Worm (Caenorhabditis elegans) whole organism, L3 larva: Measurements from ENCODE around the gene C29F9.9.
A peak's percentile ranks its signal among the peaks of the same experiment; 100 is the strongest.
"Not testable (repeated sequence)": the region's sequence is repeated elsewhere in the genome, so short reads cannot be mapped to it uniquely, and the experiment has no call there.

Source experiments
- R02D3.7 ChIP-seq: fragments of 150-350 bp; optimal IDR thresholded peaks from 2 replicates; lab custom pipeline; 2014; ENCODE audit warnings: missing biosample characterization, missing genetic modification characterization
- ZK546.5 ChIP-seq: sonication (generic microtip); optimal IDR thresholded peaks from 2 replicates; lab custom pipeline; 2017; ENCODE audit warnings: missing biosample characterization, missing genetic modification characterization
- aly-2 ChIP-seq: fragments of 150-350 bp; optimal IDR thresholded peaks from 2 replicates; lab custom pipeline; 2014; ENCODE audit warnings: missing biosample characterization, missing genetic modification characterization
- ama-1 ChIP-seq: fragments of 150-350 bp; optimal IDR thresholded peaks from 2 replicates; lab custom pipeline; 2018
- ceh-16 ChIP-seq: sonication (generic microtip); optimal IDR thresholded peaks from 2 replicates; lab custom pipeline; 2017; ENCODE audit warnings: missing biosample characterization, missing genetic modification characterization
- ceh-28 ChIP-seq: fragments of 150-350 bp; optimal IDR thresholded peaks from 2 replicates; lab custom pipeline; 2014; ENCODE audit warnings: missing biosample characterization, missing genetic modification reagents, missing genetic modification characterization
- ceh-9 ChIP-seq: sonication (generic microtip); optimal IDR thresholded peaks from 2 replicates; lab custom pipeline; 2018; ENCODE audit warnings: missing biosample characterization, missing genetic modification characterization
- daf-12 ChIP-seq: fragments of 150-350 bp; optimal IDR thresholded peaks from 2 replicates; lab custom pipeline; 2014; ENCODE audit warnings: missing biosample characterization, missing genetic modification reagents, missing genetic modification characterization
- elt-1 ChIP-seq: fragments of 150-350 bp; optimal IDR thresholded peaks from 2 replicates; lab custom pipeline; 2014; ENCODE audit warnings: missing biosample characterization, missing genetic modification characterization
- elt-2 ChIP-seq: sonication (generic microtip); optimal IDR thresholded peaks from 2 replicates; lab custom pipeline; 2016; ENCODE audit warnings: missing genetic modification reagents, mild to moderate bottlenecking, missing genetic modification characterization, missing compliant biosample characterization
- elt-3 ChIP-seq, 3 experiments: fragments of 150-350 bp in 1 of 3; sonication (generic microtip) in 2 of 3; optimal IDR thresholded peaks; 2 replicates in 2 of 3; 4 replicates in 1 of 3; lab custom pipeline; 2014 to 2017; ENCODE audit warnings: missing biosample characterization in 3 of 3, missing genetic modification characterization in 3 of 3
- eor-1 ChIP-seq, 2 experiments: fragments of 150-350 bp; optimal IDR thresholded peaks; 2 replicates each; lab custom pipeline; 2014 to 2018; ENCODE audit warnings: missing biosample characterization in 2 of 2, missing genetic modification characterization in 2 of 2
- fkh-10 ChIP-seq: sonication (generic microtip); optimal IDR thresholded peaks from 2 replicates; lab custom pipeline; 2017; ENCODE audit warnings: missing biosample characterization, missing genetic modification reagents, missing genetic modification characterization
- fos-1 ChIP-seq: fragments of 150-350 bp; optimal IDR thresholded peaks from 2 replicates; lab custom pipeline; 2014; ENCODE audit warnings: missing biosample characterization, missing genetic modification characterization
- hmg-11 ChIP-seq: sonication (generic microtip); optimal IDR thresholded peaks from 2 replicates; lab custom pipeline; 2016; ENCODE audit warnings: missing genetic modification characterization, missing compliant biosample characterization
- jun-1 ChIP-seq: fragments of 150-350 bp; optimal IDR thresholded peaks from 2 replicates; lab custom pipeline; 2014; ENCODE audit warnings: missing biosample characterization, missing genetic modification reagents, missing genetic modification characterization
- lin-15B ChIP-seq: fragments of 150-350 bp; optimal IDR thresholded peaks from 2 replicates; lab custom pipeline; 2014; ENCODE audit warnings: missing biosample characterization, missing genetic modification characterization
- lsy-12 ChIP-seq: sonication (generic microtip); optimal IDR thresholded peaks from 2 replicates; lab custom pipeline; 2016; ENCODE audit warnings: mild to moderate bottlenecking, missing genetic modification characterization, missing compliant biosample characterization
- mdl-1 ChIP-seq: fragments of 150-350 bp; optimal IDR thresholded peaks from 2 replicates; lab custom pipeline; 2014; ENCODE audit warnings: missing biosample characterization, missing genetic modification characterization
- mml-1 ChIP-seq: fragments of 150-350 bp; sonication (generic microtip); optimal IDR thresholded peaks from 3 replicates; lab custom pipeline; 2014; ENCODE audit warnings: missing biosample characterization, missing genetic modification characterization
- nfya-1 ChIP-seq: sonication (generic microtip); optimal IDR thresholded peaks from 2 replicates; lab custom pipeline; 2017; ENCODE audit warnings: missing genetic modification characterization, mild to moderate bottlenecking, missing compliant biosample characterization, antibody characterized with exemption, moderate library complexity; ENCODE audit not compliant: insufficient read depth
- nhr-11 ChIP-seq: fragments of 150-350 bp; optimal IDR thresholded peaks from 2 replicates; lab custom pipeline; 2014; ENCODE audit warnings: missing biosample characterization, missing genetic modification characterization
- nhr-12 ChIP-seq: fragments of 150-350 bp; optimal IDR thresholded peaks from 2 replicates; lab custom pipeline; 2014; ENCODE audit warnings: missing biosample characterization, missing genetic modification characterization
- nhr-23 ChIP-seq: fragments of 150-350 bp; optimal IDR thresholded peaks from 2 replicates; lab custom pipeline; 2014; ENCODE audit warnings: missing biosample characterization, missing genetic modification reagents, missing genetic modification characterization
- nhr-237 ChIP-seq: fragments of 150-350 bp; optimal IDR thresholded peaks from 2 replicates; lab custom pipeline; 2014; ENCODE audit warnings: missing biosample characterization, missing genetic modification characterization
- nhr-25 ChIP-seq: sonication (generic microtip); optimal IDR thresholded peaks from 2 replicates; lab custom pipeline; 2017; ENCODE audit warnings: missing biosample characterization, missing genetic modification characterization
- nhr-28 ChIP-seq: fragments of 150-350 bp; optimal IDR thresholded peaks from 2 replicates; lab custom pipeline; 2014; ENCODE audit warnings: missing biosample characterization, missing genetic modification characterization
- nhr-67 ChIP-seq: fragments of 150-350 bp; optimal IDR thresholded peaks from 2 replicates; lab custom pipeline; 2014; ENCODE audit warnings: missing biosample characterization, missing genetic modification characterization
- nhr-76 ChIP-seq: fragments of 150-350 bp; sonication (generic microtip); optimal IDR thresholded peaks from 5 replicates; lab custom pipeline; 2014; ENCODE audit warnings: missing biosample characterization, missing genetic modification characterization
- nhr-77 ChIP-seq: fragments of 150-350 bp; optimal IDR thresholded peaks from 2 replicates; lab custom pipeline; 2014; ENCODE audit warnings: missing biosample characterization, missing genetic modification characterization
- pha-4 ChIP-seq: fragments of 150-350 bp; optimal IDR thresholded peaks from 2 replicates; lab custom pipeline; 2014; ENCODE audit warnings: missing biosample characterization, missing genetic modification reagents, missing genetic modification characterization
- pqm-1 ChIP-seq: fragments of 150-350 bp; optimal IDR thresholded peaks from 2 replicates; lab custom pipeline; 2017; ENCODE audit warnings: missing biosample characterization, missing genetic modification characterization, inconsistent platforms
- sea-2 ChIP-seq: fragments of 150-350 bp; sonication (generic microtip); optimal IDR thresholded peaks from 4 replicates; lab custom pipeline; 2014; ENCODE audit warnings: missing biosample characterization, missing genetic modification reagents, missing genetic modification characterization
- skn-1 ChIP-seq: fragments of 150-350 bp; optimal IDR thresholded peaks from 2 replicates; lab custom pipeline; 2014; ENCODE audit warnings: missing biosample characterization, missing genetic modification characterization
- tbx-2 ChIP-seq: sonication (generic microtip); optimal IDR thresholded peaks from 2 replicates; lab custom pipeline; 2016; ENCODE audit warnings: mild to moderate bottlenecking, missing genetic modification characterization, missing compliant biosample characterization
- unc-39 ChIP-seq: sonication (generic microtip); optimal IDR thresholded peaks from 4 replicates; lab custom pipeline; 2017; ENCODE audit warnings: missing biosample characterization, missing genetic modification characterization
- zag-1 ChIP-seq: fragments of 150-350 bp; optimal IDR thresholded peaks from 2 replicates; lab custom pipeline; 2014; ENCODE audit warnings: missing biosample characterization, missing genetic modification characterization
- ztf-11 ChIP-seq: fragments of 150-350 bp; optimal IDR thresholded peaks from 2 replicates; lab custom pipeline; 2014; ENCODE audit warnings: missing biosample characterization, missing genetic modification characterization
- ztf-4 ChIP-seq: fragments of 150-350 bp; optimal IDR thresholded peaks from 2 replicates; lab custom pipeline; 2014; ENCODE audit warnings: missing biosample characterization, missing genetic modification characterization

Gene C29F9.9

ce11 chrIII:117210-117609 lies 18.5 kb upstream of the C29F9.9 start, which contains the start of gene C29F9.5:
C29F9.5 (plus strand) TSS chrIII:117510.
- TF ChIP-seq jun-1 (no peak), nhr-76 (tag; lab: Kevin White, UChicago) (no peak), unc-39 (no peak), daf-12 (tag; lab: Kevin White, UChicago) (no peak), pqm-1 (tag; lab: Kevin White, UChicago) (no peak)

ce11 chrIII:114603-115002 lies 15.9 kb upstream of the C29F9.9 start, which contains the start of gene C29F9.6:
C29F9.6 (plus strand) TSS chrIII:114903.
- TF ChIP-seq jun-1 (no peak), fkh-10 (no peak), nhr-67 (no peak), ceh-9 (tag; lab: Kevin White, UChicago) (no peak), daf-12 (tag; lab: Kevin White, UChicago) (no peak), ZK546.5 (tag; lab: Kevin White, UChicago) (no peak), nhr-77 (tag; lab: Kevin White, UChicago) (no peak), nhr-11 (no peak), fos-1 (no peak), hmg-11 (no peak), elt-2 (tag; lab: Kevin White, UChicago) (no peak)

ce11 chrIII:97018-97417 lies 1.7 kb downstream of the C29F9.9 start, which contains the start of gene C29F9.8:
C29F9.8 (minus strand) TSS chrIII:97118.
- not testable (repeated sequence) for TF ChIP-seq eor-1 (tag; optimal IDR thresholded peaks at IDR 0.05; lab: Kevin White, UChicago); fkh-10; ztf-11 (tag; lab: Kevin White, UChicago)
- TF ChIP-seq, all 47 proteins: peak for 0; not testable (repeated sequence) for 47

- peak; percentile 12 for TF ChIP-seq elt-2 (tag; lab: Kevin White, UChicago)
- peak; percentile 13 for TF ChIP-seq R02D3.7
- no peak for TF ChIP-seq fkh-10
- TF ChIP-seq jun-1 = no peak
- TF ChIP-seq nhr-25 (tag; lab: Kevin White, UChicago) = no peak
- peak; percentile 46 for TF ChIP-seq nfya-1
- TF ChIP-seq mdl-1 (tag; lab: Kevin White, UChicago) = no peak
- TF ChIP-seq ceh-28 = peak; percentile 58
- no peak for TF ChIP-seq sea-2
- TF ChIP-seq nhr-23 = no peak
- no peak for TF ChIP-seq ama-1
Observed at ce11 chrIII:96196-96595, 2.5 kb downstream of the C29F9.9 start.

- TF ChIP-seq hmg-11 (peak; percentile 77), nfya-1 (peak; percentile 33), skn-1 (no peak), elt-3 (tag; optimal IDR thresholded peaks at IDR 0.05; lab: Kevin White, UChicago) (no peak), nhr-23 (peak; percentile 1), ama-1 (no peak), nhr-77 (tag; lab: Kevin White, UChicago) (no peak), pha-4 (tag; lab: Kevin White, UChicago) (peak; percentile 77), elt-2 (tag; lab: Kevin White, UChicago) (peak; percentile 1), elt-1 (tag; lab: Kevin White, UChicago) (no peak), nhr-67 (no peak), daf-12 (tag; lab: Kevin White, UChicago) (no peak), eor-1 (tag; optimal IDR thresholded peaks at IDR 0.05; lab: Kevin White, UChicago) (no peak), R02D3.7 (no peak), mdl-1 (tag; lab: Kevin White, UChicago) (no peak)
Observed at ce11 chrIII:94759-95330, 3.9 kb downstream of the C29F9.9 start, which contains the start of gene pat-4. pat-4 (minus strand) TSS chrIII:94809.

ce11 chrIII:92247-92646 lies 6.5 kb downstream of the C29F9.9 start:
- no peak for TF ChIP-seq lsy-12 (tag; lab: Kevin White, UChicago)
- TF ChIP-seq nhr-11 = no peak
- TF ChIP-seq elt-1 (tag; lab: Kevin White, UChicago) = no peak
- no peak for TF ChIP-seq eor-1 (tag; optimal IDR thresholded peaks at IDR 0.05; lab: Kevin White, UChicago)
- TF ChIP-seq elt-3 (tag; optimal IDR thresholded peaks at IDR 0.05; lab: Kevin White, UChicago) = no peak

ce11 chrIII:89155-89554 lies 9.6 kb downstream of the C29F9.9 start:
- TF ChIP-seq aly-2 (tag; lab: Kevin White, UChicago) (peak; percentile 37), nhr-237 (no peak), sea-2 (no peak), fos-1 (no peak), R02D3.7 (peak; percentile 63), nhr-23 (peak; percentile 6), unc-39 (no peak), zag-1 (no peak), mml-1 (tag; lab: Kevin White, UChicago) (no peak), tbx-2 (peak; percentile 37), nhr-28 (tag; lab: Kevin White, UChicago) (no peak), jun-1 (peak; percentile 15), elt-3 (tag; optimal IDR thresholded peaks at IDR 0.05; lab: Kevin White, UChicago) (no peak), ceh-16 (tag; lab: Kevin White, UChicago) (no peak), skn-1 (peak; percentile 75), lin-15B (tag; lab: Kevin White, UChicago) (peak; percentile 11), nhr-12 (no peak), pqm-1 (tag; lab: Kevin White, UChicago) (peak; percentile 11), ztf-4 (tag; lab: Kevin White, UChicago) (peak; percentile 28), pha-4 (tag; lab: Kevin White, UChicago) (peak; percentile 54), daf-12 (tag; lab: Kevin White, UChicago) (no peak), ceh-28 (peak; percentile 30), nhr-11 (no peak)
